Worm (Caenorhabditis elegans) whole organism, late embryonic: ENCODE data around the gene ZK697.14.

Source experiments
- C08G9.2 ChIP-seq: sonication (generic microtip); optimal IDR thresholded peaks from 2 replicates; lab custom pipeline; 2016; ENCODE audit warnings: mild to moderate bottlenecking, missing genetic modification characterization, moderate library complexity, missing compliant biosample characterization
- C38D4.7 ChIP-seq: fragments of 200-800 bp; sonication (Bioruptor generic); optimal IDR thresholded peaks from 2 replicates; lab custom pipeline; 2018; ENCODE audit warnings: mild to moderate bottlenecking, missing genetic modification characterization, moderate library complexity, missing compliant biosample characterization
- F13H6.1 ChIP-seq: sonication (generic microtip); optimal IDR thresholded peaks from 2 replicates; lab custom pipeline; 2016; ENCODE audit warnings: missing genetic modification characterization, missing compliant biosample characterization
- K09A11.1 ChIP-seq: sonication (generic microtip); optimal IDR thresholded peaks from 2 replicates; lab custom pipeline; 2017; ENCODE audit warnings: antibody characterized with exemption, mild to moderate bottlenecking, missing genetic modification characterization, missing compliant biosample characterization; ENCODE audit not compliant: insufficient read depth
- ahr-1 ChIP-seq: sonication (generic microtip); optimal IDR thresholded peaks from 2 replicates; lab custom pipeline; 2016; ENCODE audit warnings: missing genetic modification characterization, missing compliant biosample characterization
- ceh-18 ChIP-seq: sonication (generic microtip); optimal IDR thresholded peaks from 2 replicates; lab custom pipeline; 2016; ENCODE audit warnings: missing genetic modification characterization, missing compliant biosample characterization
- ceh-19 ChIP-seq: fragments of 200-800 bp; sonication (Bioruptor generic); optimal IDR thresholded peaks from 2 replicates; lab custom pipeline; 2018; ENCODE audit warnings: mild to moderate bottlenecking, missing genetic modification characterization, missing compliant biosample characterization
- ceh-2 ChIP-seq: sonication (generic microtip); optimal IDR thresholded peaks from 2 replicates; lab custom pipeline; 2016; ENCODE audit warnings: missing genotype, missing genetic modification characterization, missing compliant biosample characterization
- ceh-22 ChIP-seq: sonication (generic microtip); optimal IDR thresholded peaks from 2 replicates; lab custom pipeline; 2017; ENCODE audit warnings: missing biosample characterization, missing genetic modification characterization
- ceh-24 ChIP-seq: sonication (generic microtip); optimal IDR thresholded peaks from 2 replicates; lab custom pipeline; 2016; ENCODE audit warnings: mild to moderate bottlenecking, missing genetic modification characterization, missing compliant biosample characterization
- ceh-30 ChIP-seq: fragments of 150-350 bp; optimal IDR thresholded peaks from 2 replicates; lab custom pipeline; 2014; ENCODE audit warnings: missing biosample characterization, missing genetic modification characterization
- ceh-31 ChIP-seq: sonication (generic microtip); optimal IDR thresholded peaks from 2 replicates; lab custom pipeline; 2016; ENCODE audit warnings: missing genetic modification characterization, missing compliant biosample characterization
- ceh-45 ChIP-seq: fragments of 200-800 bp; sonication (Bioruptor generic); IDR thresholded peaks from 2 replicates; pipeline ENCODE4 v1.3.6; 2022; ENCODE audit warnings: missing genetic modification reagents, missing genetic modification characterization, missing compliant biosample characterization
- dve-1 ChIP-seq: sonication (generic microtip); optimal IDR thresholded peaks from 2 replicates; lab custom pipeline; 2017; ENCODE audit warnings: antibody characterized with exemption, mild to moderate bottlenecking, missing genetic modification characterization, missing compliant biosample characterization
- elt-4 ChIP-seq: sonication (generic microtip); optimal IDR thresholded peaks from 2 replicates; lab custom pipeline; 2016; ENCODE audit warnings: missing genetic modification characterization, missing compliant biosample characterization
- ets-4 ChIP-seq: sonication (generic microtip); optimal IDR thresholded peaks from 2 replicates; lab custom pipeline; 2016; ENCODE audit warnings: missing genetic modification characterization, missing compliant biosample characterization
- eyg-1 ChIP-seq: sonication (generic microtip); optimal IDR thresholded peaks from 2 replicates; lab custom pipeline; 2016; ENCODE audit warnings: missing genotype, missing genetic modification characterization, missing compliant biosample characterization
- fax-1 ChIP-seq: sonication (generic microtip); optimal IDR thresholded peaks from 2 replicates; lab custom pipeline; 2016; ENCODE audit warnings: missing genotype, missing genetic modification characterization, missing compliant biosample characterization
- fkh-10 ChIP-seq: fragments of 150-350 bp; optimal IDR thresholded peaks from 2 replicates; lab custom pipeline; 2014; ENCODE audit warnings: missing biosample characterization, missing genetic modification reagents, missing genetic modification characterization
- fkh-6 ChIP-seq: sonication (generic microtip); optimal IDR thresholded peaks from 2 replicates; lab custom pipeline; 2016; ENCODE audit warnings: missing genetic modification characterization, missing compliant biosample characterization
- gmeb-2 ChIP-seq: sonication (generic microtip); optimal IDR thresholded peaks from 2 replicates; lab custom pipeline; 2016; ENCODE audit warnings: missing genetic modification characterization, inconsistent platforms, missing compliant biosample characterization
- hlh-6 ChIP-seq: sonication (generic microtip); optimal IDR thresholded peaks from 2 replicates; lab custom pipeline; 2016; ENCODE audit warnings: missing genotype, missing genetic modification characterization, missing compliant biosample characterization
- hlh-8 ChIP-seq: sonication (generic microtip); optimal IDR thresholded peaks from 2 replicates; lab custom pipeline; 2016; ENCODE audit warnings: missing genotype, missing genetic modification characterization, missing compliant biosample characterization
- lim-6 ChIP-seq: sonication (generic microtip); optimal IDR thresholded peaks from 2 replicates; lab custom pipeline; 2016; ENCODE audit warnings: missing genetic modification characterization, missing compliant biosample characterization
- npax-4 ChIP-seq: sonication (generic microtip); optimal IDR thresholded peaks from 2 replicates; lab custom pipeline; 2016; ENCODE audit warnings: missing genetic modification characterization, missing compliant biosample characterization
- odd-2 ChIP-seq: sonication (generic microtip); optimal IDR thresholded peaks from 2 replicates; lab custom pipeline; 2017; ENCODE audit warnings: antibody characterized with exemption, mild to moderate bottlenecking, missing genetic modification characterization, missing compliant biosample characterization
- pag-3 ChIP-seq: sonication (generic microtip); optimal IDR thresholded peaks from 2 replicates; lab custom pipeline; 2016; ENCODE audit warnings: missing compliant biosample characterization, missing genetic modification characterization, borderline replicate concordance
- pha-4 ChIP-seq: fragments of 150-350 bp; optimal IDR thresholded peaks from 2 replicates; lab custom pipeline; 2018; ENCODE audit warnings: missing biosample characterization, missing genetic modification reagents, missing genetic modification characterization
- pqm-1 ChIP-seq: sonication (generic microtip); optimal IDR thresholded peaks from 2 replicates; lab custom pipeline; 2016; ENCODE audit warnings: missing genetic modification characterization, missing compliant biosample characterization
- pros-1 ChIP-seq: fragments of 150-350 bp; optimal IDR thresholded peaks from 2 replicates; lab custom pipeline; 2014; ENCODE audit warnings: missing biosample characterization, missing genetic modification reagents, missing genetic modification characterization
- rnt-1 ChIP-seq: sonication (generic microtip); optimal IDR thresholded peaks from 2 replicates; lab custom pipeline; 2016; ENCODE audit warnings: missing genetic modification characterization, missing compliant biosample characterization
- sox-2 ChIP-seq: fragments of 200-800 bp; sonication (Bioruptor generic); IDR thresholded peaks from 2 replicates; pipeline ENCODE4 v1.3.6; 2022; ENCODE audit warnings: missing genetic modification reagents, missing genetic modification characterization, missing compliant biosample characterization
- ttx-3 ChIP-seq: sonication (generic microtip); optimal IDR thresholded peaks from 2 replicates; lab custom pipeline; 2016; ENCODE audit warnings: missing genetic modification reagents, missing genetic modification characterization, missing compliant biosample characterization
- unc-42 ChIP-seq: sonication (generic microtip); optimal IDR thresholded peaks from 2 replicates; lab custom pipeline; 2016; ENCODE audit warnings: missing genotype, missing genetic modification characterization, missing compliant biosample characterization
- unc-55 ChIP-seq: sonication (generic microtip); optimal IDR thresholded peaks from 2 replicates; lab custom pipeline; 2017; ENCODE audit warnings: missing biosample characterization, missing genetic modification reagents, missing genetic modification characterization

Gene ZK697.14

ce11 chrV:1779136-1779535 lies 23.6 kb upstream of the ZK697.14 start, which contains the start of gene F36H9.4:
Gene F36H9.4 (minus strand): TSS chrV:1779236.
- TF ChIP-seq ceh-22 (tag; lab: Kevin White, UChicago) (no peak), K09A11.1 (tag; lab: Kevin White, UChicago) (no peak), hlh-8 (tag; lab: Kevin White, UChicago) (no peak), odd-2 (no peak), pag-3 (tag; lab: Kevin White, UChicago) (no peak), C38D4.7 (GFP tag; lab: Kevin White, UChicago) (no peak), elt-4 (tag; lab: Kevin White, UChicago) (no peak), hlh-6 (tag; lab: Kevin White, UChicago) (no peak), ceh-24 (tag; lab: Kevin White, UChicago) (no peak), eyg-1 (tag; lab: Kevin White, UChicago) (no peak), lim-6 (tag; lab: Kevin White, UChicago) (no peak), fkh-10 (GFP tag; lab: Kevin White, UChicago) (no peak), npax-4 (tag; lab: Kevin White, UChicago) (no peak), ceh-45 (GFP tag; lab: Robert Waterston, UW) (no peak), ceh-19 (GFP tag; lab: Kevin White, UChicago) (no peak), fax-1 (tag; lab: Kevin White, UChicago) (no peak)

ce11 chrV:1774874-1775589 lies 19.5 kb upstream of the ZK697.14 start, which contains the start of gene F36H9.7:
Gene F36H9.7 (minus strand): TSS chrV:1774924.
- TF ChIP-seq pha-4 (no peak), unc-42 (tag; lab: Kevin White, UChicago) (peak; percentile 57)

ce11 chrV:1773120-1773519 lies 17.6 kb upstream of the ZK697.14 start:
- TF ChIP-seq dve-1 (tag; lab: Kevin White, UChicago) (no peak), ceh-2 (tag; lab: Kevin White, UChicago) (no peak), ceh-45 (GFP tag; lab: Robert Waterston, UW) (no peak), gmeb-2 (tag; lab: Kevin White, UChicago) (no peak), ceh-19 (GFP tag; lab: Kevin White, UChicago) (no peak), ceh-31 (tag; lab: Kevin White, UChicago) (no peak), pqm-1 (tag; lab: Kevin White, UChicago) (no peak), ahr-1 (tag; lab: Kevin White, UChicago) (no peak), rnt-1 (tag; lab: Kevin White, UChicago) (no peak), unc-55 (no peak), ets-4 (tag; lab: Kevin White, UChicago) (no peak), lim-6 (tag; lab: Kevin White, UChicago) (no peak)

- no peak for TF ChIP-seq ceh-18 (tag; lab: Kevin White, UChicago)
- no peak for TF ChIP-seq F13H6.1 (tag; lab: Kevin White, UChicago)
- TF ChIP-seq ceh-30 (tag; lab: Kevin White, UChicago) = no peak
- TF ChIP-seq unc-55 = peak; percentile 21
- TF ChIP-seq C08G9.2 = no peak
These were observed 16.2 kb upstream of the ZK697.14 start, which contains the start of gene dhs-13 for ce11 chrV:1771727-1772126. Gene dhs-13 (minus strand): TSS chrV:1771734.

- TF ChIP-seq hlh-6 (tag; lab: Kevin White, UChicago) (no peak), C08G9.2 (no peak), sox-2 (no peak), ttx-3 (tag; lab: Kevin White, UChicago) (no peak), pros-1 (tag; lab: Kevin White, UChicago) (no peak), ceh-19 (GFP tag; lab: Kevin White, UChicago) (no peak), npax-4 (tag; lab: Kevin White, UChicago) (no peak), fkh-6 (no peak), odd-2 (no peak), pag-3 (tag; lab: Kevin White, UChicago) (no peak), ceh-24 (tag; lab: Kevin White, UChicago) (no peak), ceh-22 (tag; lab: Kevin White, UChicago) (no peak), eyg-1 (tag; lab: Kevin White, UChicago) (no peak)
- TF ChIP-seq, all 69 proteins: peak for 0
These were observed 11.9 kb upstream of the ZK697.14 start for ce11 chrV:1767427-1767826.
